Fruit fly (Drosophila melanogaster) whole organism, embryonic: Measurements from ENCODE around the gene Tim9b.

Source experiments
- Abd-B ChIP-seq: fragments of 200-800 bp; sonication (Bioruptor generic); optimal IDR thresholded peaks from 2 replicates; lab custom pipeline; 2018; ENCODE audit warnings: missing biosample characterization, mild to moderate bottlenecking, missing genetic modification characterization, moderate library complexity
- CG10543 ChIP-seq: fragments of 200-800 bp; sonication (Bioruptor generic); optimal IDR thresholded peaks from 3 replicates; lab custom pipeline; 2017; ENCODE audit warnings: missing biosample characterization, mild to moderate bottlenecking, missing genetic modification characterization, moderate library complexity
- CG12104 ChIP-seq: fragments of 200-800 bp; sonication (Bioruptor generic); optimal IDR thresholded peaks from 3 replicates; lab custom pipeline; 2016; ENCODE audit warnings: missing biosample characterization, missing genetic modification characterization
- CG12391 ChIP-seq: fragments of 200-800 bp; sonication (Bioruptor generic); optimal IDR thresholded peaks from 3 replicates; lab custom pipeline; 2018; ENCODE audit warnings: missing biosample characterization, mild to moderate bottlenecking, missing genetic modification characterization, moderate library complexity
- CG12769 ChIP-seq: fragments of 200-800 bp; sonication (Bioruptor generic); optimal IDR thresholded peaks from 2 replicates; lab custom pipeline; 2019; ENCODE audit warnings: missing biosample characterization, mild to moderate bottlenecking, missing genetic modification characterization, moderate library complexity
- CG14667 ChIP-seq: fragments of 200-800 bp; sonication (Bioruptor generic); IDR thresholded peaks from 2 replicates; pipeline ENCODE4 v1.3.6; 2022; ENCODE audit warnings: missing biosample characterization, missing genetic modification characterization
- CG15514 ChIP-seq: fragments of 200-800 bp; sonication (Bioruptor generic); optimal IDR thresholded peaks from 3 replicates; lab custom pipeline; 2017; ENCODE audit warnings: missing biosample characterization, missing genetic modification characterization, mild to moderate bottlenecking, moderate library complexity, missing genetic modification reagents
- CG1647 ChIP-seq: fragments of 200-800 bp; sonication (Bioruptor generic); optimal IDR thresholded peaks from 3 replicates; lab custom pipeline; 2016; ENCODE audit warnings: missing biosample characterization, missing genetic modification characterization
- CG17385 ChIP-seq: fragments of 200-800 bp; sonication (Bioruptor generic); optimal IDR thresholded peaks from 3 replicates; lab custom pipeline; 2018; ENCODE audit warnings: missing biosample characterization, mild to moderate bottlenecking, missing genetic modification characterization
- CG18011 ChIP-seq: fragments of 200-800 bp; sonication (Bioruptor generic); optimal IDR thresholded peaks from 2 replicates; lab custom pipeline; 2017; ENCODE audit warnings: missing biosample characterization, missing genetic modification characterization, mild to moderate bottlenecking, moderate library complexity, missing genotype
- CG1832 ChIP-seq: fragments of 200-800 bp; sonication (Bioruptor generic); optimal IDR thresholded peaks from 2 replicates; lab custom pipeline; 2017; ENCODE audit warnings: missing biosample characterization, mild to moderate bottlenecking, missing genetic modification characterization, inconsistent platforms
- CG18764 ChIP-seq: fragments of 200-800 bp; sonication (Bioruptor generic); optimal IDR thresholded peaks from 3 replicates; lab custom pipeline; 2016; ENCODE audit warnings: missing biosample characterization, missing genetic modification characterization
- CG2202 ChIP-seq: fragments of 200-800 bp; sonication (Bioruptor generic); optimal IDR thresholded peaks from 2 replicates; lab custom pipeline; 2018; ENCODE audit warnings: missing biosample characterization, mild to moderate bottlenecking, missing genetic modification characterization
- CG31365 ChIP-seq: fragments of 200-800 bp; sonication (Bioruptor generic); optimal IDR thresholded peaks from 2 replicates; lab custom pipeline; 2018; ENCODE audit warnings: missing biosample characterization, mild to moderate bottlenecking, missing genetic modification characterization
- CG7372 ChIP-seq: fragments of 200-800 bp; sonication (Bioruptor generic); IDR thresholded peaks from 2 replicates; pipeline ENCODE4 v1.3.6; 2022; ENCODE audit warnings: missing biosample characterization, missing genetic modification characterization
- CG7928 ChIP-seq: fragments of 200-800 bp; sonication (Bioruptor generic); optimal IDR thresholded peaks from 2 replicates; lab custom pipeline; 2017; ENCODE audit warnings: missing biosample characterization, mild to moderate bottlenecking, missing genetic modification characterization
- CG8478 ChIP-seq: fragments of >200 bp; optimal IDR thresholded peaks from 2 replicates; lab custom pipeline; 2018
- Doc3 ChIP-seq: fragments of 200-800 bp; sonication (Bioruptor generic); IDR thresholded peaks from 3 replicates; pipeline ENCODE4 v1.3.6; 2022; ENCODE audit warnings: missing biosample characterization, missing genetic modification characterization; ENCODE audit not compliant: partially characterized antibody
- Eip74EF ChIP-seq, 2 experiments: fragments of 200-800 bp in 1 of 2; fragments of >200 bp in 1 of 2; sonication (Bioruptor generic) in 1 of 2; optimal IDR thresholded peaks; 2 replicates each; lab custom pipeline; 2017 to 2019; ENCODE audit warnings: missing biosample characterization in 2 of 2, missing genetic modification characterization in 2 of 2, mild to moderate bottlenecking in 1 of 2, moderate library complexity in 1 of 2
- Ets65A ChIP-seq: fragments of 200-800 bp; sonication (Bioruptor generic); peaks from one replicate; lab custom pipeline; 2016; ENCODE audit warnings: missing biosample characterization, missing genetic modification characterization
- Gsc ChIP-seq: fragments of 200-800 bp; sonication (Bioruptor generic); IDR thresholded peaks from 2 replicates; pipeline ENCODE4 v1.3.6; 2022; ENCODE audit warnings: missing biosample characterization, missing genetic modification characterization
- Hr39 ChIP-seq: fragments of >200 bp; optimal IDR thresholded peaks from 2 replicates; lab custom pipeline; 2017
- Myb ChIP-seq: fragments of 200-800 bp; sonication (Bioruptor generic); optimal IDR thresholded peaks from 2 replicates; lab custom pipeline; 2016; ENCODE audit warnings: missing biosample characterization, missing genetic modification characterization
- Sin3A ChIP-seq: fragments of >200 bp; optimal IDR thresholded peaks from 2 replicates; lab custom pipeline; 2018
- Sry-β ChIP-seq: fragments of 200-800 bp; sonication (Bioruptor generic); optimal IDR thresholded peaks from 2 replicates; lab custom pipeline; 2018; ENCODE audit warnings: missing biosample characterization, mild to moderate bottlenecking, missing genetic modification characterization, moderate library complexity
- ash1 ChIP-seq: fragments of 200-800 bp; sonication (Bioruptor generic); optimal IDR thresholded peaks from 2 replicates; lab custom pipeline; 2018; ENCODE audit warnings: missing biosample characterization, mild to moderate bottlenecking, missing genetic modification characterization
- ato ChIP-seq: fragments of 200-800 bp; sonication (Bioruptor generic); IDR thresholded peaks from 2 replicates; pipeline ENCODE4 v1.3.6; 2022; ENCODE audit warnings: missing biosample characterization, missing genetic modification characterization; ENCODE audit not compliant: partially characterized antibody
- bsh ChIP-seq, 2 experiments: fragments of 200-800 bp; sonication (Bioruptor generic); optimal IDR thresholded peaks; 2 replicates each; lab custom pipeline; 2017 to 2018; ENCODE audit warnings: mild to moderate bottlenecking in 2 of 2, missing biosample characterization in 2 of 2, missing genetic modification characterization in 2 of 2, moderate library complexity in 1 of 2
- btn ChIP-seq: fragments of 200-800 bp; sonication (Bioruptor generic); optimal IDR thresholded peaks from 2 replicates; lab custom pipeline; 2016; ENCODE audit warnings: missing biosample characterization, missing genetic modification characterization
- cg ChIP-seq: fragments of 200-800 bp; sonication (Bioruptor generic); optimal IDR thresholded peaks from 3 replicates; lab custom pipeline; 2019; ENCODE audit warnings: missing biosample characterization, mild to moderate bottlenecking, missing genetic modification characterization, moderate library complexity
- chn ChIP-seq: fragments of 200-800 bp; sonication (Bioruptor generic); optimal IDR thresholded peaks from 2 replicates; lab custom pipeline; 2016; ENCODE audit warnings: missing biosample characterization, missing genetic modification characterization
- dimm ChIP-seq: fragments of 200-800 bp; sonication (Bioruptor generic); IDR thresholded peaks from 2 replicates; pipeline ENCODE4 v1.3.6; 2022; ENCODE audit warnings: missing biosample characterization, missing genetic modification characterization
- emc ChIP-seq: fragments of 200-800 bp; sonication (Bioruptor generic); optimal IDR thresholded peaks from 2 replicates; lab custom pipeline; 2016; ENCODE audit warnings: missing biosample characterization, missing genetic modification characterization
- fru ChIP-seq: fragments of >200 bp; optimal IDR thresholded peaks from 2 replicates; lab custom pipeline; 2017
- gem ChIP-seq: fragments of 200-800 bp; sonication (Bioruptor generic); optimal IDR thresholded peaks from 2 replicates; lab custom pipeline; 2019; ENCODE audit warnings: missing biosample characterization, mild to moderate bottlenecking, missing genetic modification characterization, moderate library complexity
- gsb ChIP-seq: fragments of 200-800 bp; sonication (Bioruptor generic); IDR thresholded peaks from 2 replicates; pipeline ENCODE4 v1.3.6; 2022; ENCODE audit warnings: missing biosample characterization, missing genetic modification characterization
- gt ChIP-seq: fragments of 200-800 bp; sonication (Bioruptor generic); IDR thresholded peaks from 2 replicates; pipeline ENCODE4 v1.3.6; 2022; ENCODE audit warnings: missing biosample characterization, missing genetic modification characterization
- jumu ChIP-seq: fragments of 200-800 bp; sonication (Bioruptor generic); optimal IDR thresholded peaks from 3 replicates; lab custom pipeline; 2016; ENCODE audit warnings: missing biosample characterization, missing genetic modification characterization
- kay ChIP-seq: fragments of 200-800 bp; sonication (Bioruptor generic); optimal IDR thresholded peaks from 2 replicates; lab custom pipeline; 2016; ENCODE audit warnings: missing biosample characterization, missing genetic modification characterization
- pzg ChIP-seq: fragments of 200-800 bp; sonication (Bioruptor generic); optimal IDR thresholded peaks from 3 replicates; lab custom pipeline; 2018; ENCODE audit warnings: missing biosample characterization, mild to moderate bottlenecking, missing genetic modification characterization, moderate library complexity
- seq ChIP-seq: fragments of 200-800 bp; sonication (Bioruptor generic); IDR thresholded peaks from 2 replicates; pipeline ENCODE4 v1.3.6; 2022; ENCODE audit warnings: missing biosample characterization, missing genetic modification characterization
- slp2 ChIP-seq: fragments of 200-800 bp; sonication (Bioruptor generic); optimal IDR thresholded peaks from 2 replicates; lab custom pipeline; 2016; ENCODE audit warnings: missing biosample characterization, missing genetic modification characterization
- sqz ChIP-seq: fragments of 200-800 bp; sonication (Bioruptor generic); optimal IDR thresholded peaks from 3 replicates; lab custom pipeline; 2018; ENCODE audit warnings: missing biosample characterization, mild to moderate bottlenecking, missing genetic modification characterization
- sr ChIP-seq: fragments of 200-800 bp; sonication (Bioruptor generic); IDR thresholded peaks from 3 replicates; pipeline ENCODE4 v1.3.6; 2022; ENCODE audit warnings: missing biosample characterization, missing genetic modification characterization
- stc ChIP-seq: fragments of 200-800 bp; sonication (Bioruptor generic); IDR thresholded peaks from 2 replicates; pipeline ENCODE4 v1.3.6; 2022; ENCODE audit warnings: missing biosample characterization, missing genetic modification characterization
- tgo ChIP-seq: fragments of 200-800 bp; sonication (Bioruptor generic); IDR thresholded peaks from 3 replicates; pipeline ENCODE4 v1.3.6; 2022; ENCODE audit warnings: missing biosample characterization, missing genetic modification characterization
- tin ChIP-seq: fragments of 200-800 bp; sonication (Bioruptor generic); optimal IDR thresholded peaks from 3 replicates; lab custom pipeline; 2016; ENCODE audit warnings: missing biosample characterization, missing genetic modification characterization
- tna ChIP-seq: fragments of 200-800 bp; sonication (Bioruptor generic); IDR thresholded peaks from 2 replicates; pipeline ENCODE4 v1.3.6; 2022; ENCODE audit warnings: missing biosample characterization, missing genetic modification characterization; ENCODE audit not compliant: partially characterized antibody
- ttk ChIP-seq: fragments of 200-800 bp; sonication (Bioruptor generic); IDR thresholded peaks from 2 replicates; pipeline ENCODE4 v2.1.2; 2022; ENCODE audit warnings: missing biosample characterization, missing genetic modification characterization
- zf30C ChIP-seq: fragments of 200-800 bp; sonication (Bioruptor generic); optimal IDR thresholded peaks from 3 replicates; lab custom pipeline; 2018; ENCODE audit warnings: missing biosample characterization, mild to moderate bottlenecking, missing genetic modification characterization

The Tim9b gene

dm6 chrX:19579648-19580301 is 38.6 kb downstream of the Tim9b start, which contains the start of gene Tao (continued):
- TF ChIP-seq gem (tag; lab: Kevin White, UChicago): no peak
- no peak for TF ChIP-seq Sry-β
- no peak for TF ChIP-seq sqz (GFP tag; lab: Kevin White, UChicago)
- TF ChIP-seq dimm: no peak
- no peak for TF ChIP-seq bsh (GFP tag; optimal IDR thresholded peaks at IDR 0.05; lab: Kevin White, UChicago)
- TF ChIP-seq slp2 (GFP tag; lab: Kevin White, UChicago): no peak
- TF ChIP-seq CG18011 (GFP tag; lab: Kevin White, UChicago): no peak
- TF ChIP-seq CG17385 (GFP tag; lab: Kevin White, UChicago): no peak
- peak; percentile 37 for TF ChIP-seq CG15514
- TF ChIP-seq Abd-B (GFP tag; lab: Kevin White, UChicago): peak; percentile 13
- TF ChIP-seq chn (GFP tag; lab: Kevin White, UChicago): no peak
- TF ChIP-seq Ets65A (GFP tag; lab: Kevin White, UChicago): peak; percentile 75
- TF ChIP-seq CG12391 (tag; lab: Kevin White, UChicago): peak; percentile 41
- no peak for TF ChIP-seq Myb (GFP tag; lab: Kevin White, UChicago)
- TF ChIP-seq tna (GFP tag; lab: Robert Waterston, UW): peak; percentile 52; the same call in 1 of the 2 replicates
- no peak for TF ChIP-seq CG2202
- peak; percentile 42 for TF ChIP-seq ato (GFP tag; lab: Robert Waterston, UW)
- peak; percentile 76 for TF ChIP-seq Doc3 (GFP tag; lab: Robert Waterston, UW)
- TF ChIP-seq CG7372 (GFP tag; lab: Robert Waterston, UW): no peak
- no peak for TF ChIP-seq jumu (GFP tag; lab: Kevin White, UChicago)

- TF ChIP-seq Sin3A (no peak), CG1832 (GFP tag; lab: Kevin White, UChicago) (peak; percentile 67), ttk (GFP tag; lab: Robert Waterston, UW) (no peak), Hr39 (lab: Kevin White, UChicago) (no peak), CG12104 (GFP tag; lab: Kevin White, UChicago) (no peak), emc (GFP tag; lab: Kevin White, UChicago) (no peak), CG14667 (no peak), fru (lab: Kevin White, UChicago) (no peak), CG10543 (no peak), CG1647 (no peak), Gsc (GFP tag; lab: Robert Waterston, UW) (no peak), CG18764 (no peak), pzg (GFP tag; lab: Kevin White, UChicago) (no peak), Eip74EF (GFP tag; optimal IDR thresholded peaks at IDR 0.05; lab: Kevin White, UChicago) (peak in 1 of 2 experiments; percentile 2), stc (GFP tag; lab: Robert Waterston, UW) (no peak), tgo (no peak), seq (0 out of 2 replicates have a peak, but pooled peaks have one; percentile 8), CG7928 (GFP tag; lab: Kevin White, UChicago) (peak; percentile 75), btn (GFP tag; lab: Kevin White, UChicago) (no peak), gsb (no peak), cg (GFP tag; lab: Kevin White, UChicago) (peak; percentile 95), sr (GFP tag; lab: Robert Waterston, UW) (no peak), CG31365 (no peak), ash1 (GFP tag; lab: Kevin White, UChicago) (no peak), CG12769 (tag; lab: Kevin White, UChicago) (peak; percentile 78), zf30C (GFP tag; lab: Kevin White, UChicago) (no peak), CG8478 (lab: Kevin White, UChicago) (peak; percentile 99), kay (GFP tag; lab: Kevin White, UChicago) (no peak), gt (no peak), tin (no peak)
Observed at dm6 chrX:19578908-19579647, 39.3 kb downstream of the Tim9b start.
